Worm (Caenorhabditis elegans) whole organism, L1 larva: ENCODE results near the gene C13C4.7.

Source experiments
- alr-1 ChIP-seq: fragments of 200-800 bp; sonication (Bioruptor generic); optimal IDR thresholded peaks from 2 replicates; lab custom pipeline; 2018; ENCODE audit warnings: borderline replicate concordance, mild to moderate bottlenecking, missing genetic modification characterization, missing compliant biosample characterization
- nhr-237 ChIP-seq: fragments of 150-350 bp; optimal IDR thresholded peaks from 2 replicates; lab custom pipeline; 2014; ENCODE audit warnings: missing biosample characterization, missing genetic modification characterization
- sptf-1 ChIP-seq: fragments of 150-350 bp; optimal IDR thresholded peaks from 2 replicates; lab custom pipeline; 2014; ENCODE audit warnings: missing biosample characterization, missing genetic modification characterization
- ztf-4 ChIP-seq: fragments of 150-350 bp; optimal IDR thresholded peaks from 2 replicates; lab custom pipeline; 2014; ENCODE audit warnings: missing biosample characterization, missing genetic modification characterization

- TF ChIP-seq sptf-1 (tag; lab: Kevin White, UChicago) (no peak), ztf-4 (no peak), alr-1 (tag; lab: Kevin White, UChicago) (no peak), nhr-237 (tag; lab: Kevin White, UChicago) (no peak)
Observed at ce11 chrV:12158377-12158776, 38.1 kb upstream of the C13C4.7 start.
